Fruit fly (Drosophila melanogaster): ENCODE measurements around the gene CG15747.
A peak's percentile ranks its signal among the peaks of the same experiment; 100 is the strongest.

Gene CG15747

DNA sequence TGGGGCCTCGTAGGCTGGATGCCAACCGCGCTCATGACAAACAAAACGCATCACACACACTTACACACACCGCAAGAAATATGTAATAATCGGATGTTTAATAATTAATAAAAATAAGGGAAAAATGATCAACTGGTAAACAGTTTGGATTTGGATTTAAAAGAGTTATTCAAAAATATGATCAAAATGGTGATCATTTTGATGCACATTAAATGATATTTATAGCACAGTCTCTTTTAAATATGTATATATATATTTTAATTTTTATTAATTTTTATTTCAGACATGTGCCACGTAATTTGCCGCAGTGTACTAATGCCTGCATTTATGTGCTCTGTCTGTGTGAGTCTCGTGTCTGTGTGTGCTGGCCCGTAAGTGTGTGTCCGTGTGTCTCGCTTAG lies 7.2 kb downstream of the CG15747 start:
- TF ChIP-seq D19A (tag; optimal IDR thresholded peaks at IDR 0.05) (no peak), Vsx1 (GFP tag; optimal IDR thresholded peaks at IDR 0.05) (no peak), CG18599 (GFP tag; optimal IDR thresholded peaks at IDR 0.05) (peak; percentile 40), zf30C (GFP tag; optimal IDR thresholded peaks at IDR 0.05) (no peak), gem (tag; optimal IDR thresholded peaks at IDR 0.05) (peak; percentile 25), scrt (GFP tag; optimal IDR thresholded peaks at IDR 0.05) (no peak), lab (GFP tag; optimal IDR thresholded peaks at IDR 0.05) (peak; percentile 21), CG3281 (GFP tag; optimal IDR thresholded peaks at IDR 0.05) (peak; percentile 3), slbo (GFP tag; IDR thresholded peaks at IDR 0.05) (no peak), pfk (GFP tag; optimal IDR thresholded peaks at IDR 0.05) (no peak), Sin3A (optimal IDR thresholded peaks at IDR 0.05) (no peak), Tbp (GFP tag; optimal IDR thresholded peaks at IDR 0.05) (no peak), CG17829 (tag; optimal IDR thresholded peaks at IDR 0.05) (no peak), Drgx (GFP tag; IDR thresholded peaks at IDR 0.05) (0 out of 2 replicates have a peak, but pooled peaks have one; percentile 21), CG5953 (GFP tag; IDR thresholded peaks at IDR 0.05) (no peak), vvl (GFP tag; IDR thresholded peaks at IDR 0.05) (no peak), Neu2 (GFP tag; optimal IDR thresholded peaks at IDR 0.05; ENCODE audit: borderline replicate concordance) (no peak), trh (GFP tag; optimal IDR thresholded peaks at IDR 0.05) (no peak), CG17361 (GFP tag; IDR thresholded peaks at IDR 0.05) (no peak), CG33557 (GFP tag; optimal IDR thresholded peaks at IDR 0.05) (no peak), CG2678 (tag; optimal IDR thresholded peaks at IDR 0.05) (peak; percentile 25), CG32532 (GFP tag; IDR thresholded peaks at IDR 0.05) (no peak), caup (GFP tag; optimal IDR thresholded peaks at IDR 0.05; ENCODE audit: severe bottlenecking) (no peak), eve (GFP tag; optimal IDR thresholded peaks at IDR 0.05) (no peak), oc (tag; optimal IDR thresholded peaks at IDR 0.05) (no peak), Atf3 (GFP tag; optimal IDR thresholded peaks at IDR 0.05) (no peak), Doc3 (GFP tag; IDR thresholded peaks at IDR 0.05; ENCODE audit: partially characterized antibody) (no peak), ash1 (GFP tag; optimal IDR thresholded peaks at IDR 0.05) (no peak), croc (GFP tag; conservative IDR thresholded peaks at IDR 0.05) (no peak), CG7839 (tag; optimal IDR thresholded peaks at IDR 0.05) (peak; percentile 8), Spps (tag; optimal IDR thresholded peaks at IDR 0.05) (no peak), Ptx1 (GFP tag; IDR thresholded peaks at IDR 0.05) (no peak), Bteb2 (GFP tag; optimal IDR thresholded peaks at IDR 0.05) (no peak), CG18619 (GFP tag; optimal IDR thresholded peaks at IDR 0.05) (no peak), CG14860 (GFP tag; IDR thresholded peaks at IDR 0.05; ENCODE audit: partially characterized antibody) (0 out of 3 replicates have a peak, but pooled peaks have one; percentile 20)

DNA sequence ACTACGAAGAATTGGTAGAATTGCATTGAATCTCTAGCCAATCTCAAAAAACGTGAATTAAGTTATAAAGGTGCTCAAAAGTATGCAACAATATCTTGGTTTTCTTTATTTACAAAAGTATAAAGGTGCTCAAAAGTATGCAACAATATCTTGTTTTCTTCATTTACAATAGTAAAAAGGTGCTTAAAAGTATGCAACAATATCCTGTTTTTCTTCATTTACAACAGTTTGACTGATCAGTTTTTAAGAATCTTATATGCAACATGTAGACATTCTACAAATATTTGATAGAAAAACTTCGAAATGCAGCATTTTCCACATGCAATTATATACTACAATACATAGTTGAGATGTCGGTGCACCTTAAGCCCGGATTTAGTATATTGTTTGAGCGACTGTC lies 8.9 kb downstream of the CG15747 start:
- peak; percentile 29; the same call in 1 of the 2 replicates for TF ChIP-seq CG17612 (GFP tag; IDR thresholded peaks at IDR 0.05)
- no peak for TF ChIP-seq shn (GFP tag; optimal IDR thresholded peaks at IDR 0.05)
- no peak for TF ChIP-seq TFAM (GFP tag; optimal IDR thresholded peaks at IDR 0.05)
- peak; percentile 76 for TF ChIP-seq CG8290 (GFP tag; optimal IDR thresholded peaks at IDR 0.05)
- TF ChIP-seq CG8290 (tag; optimal IDR thresholded peaks at IDR 0.05), result peak in 1 of 2 experiments; percentile 94
